Worm (Caenorhabditis elegans) whole organism, late embryonic: ENCODE data around the gene F17C11.6.

ENCODE experiments used
- K02D7.2 ChIP-seq: sonication (generic microtip); optimal IDR thresholded peaks from 2 replicates; lab custom pipeline; 2017; ENCODE audit warnings: mild to moderate bottlenecking, missing genetic modification characterization, missing compliant biosample characterization
- K09A11.1 ChIP-seq: sonication (generic microtip); optimal IDR thresholded peaks from 2 replicates; lab custom pipeline; 2017; ENCODE audit warnings: antibody characterized with exemption, mild to moderate bottlenecking, missing genetic modification characterization, missing compliant biosample characterization; ENCODE audit not compliant: insufficient read depth
- T23F11.4 ChIP-seq: fragments of 200-800 bp; sonication (Bioruptor generic); optimal IDR thresholded peaks from 2 replicates; lab custom pipeline; 2018; ENCODE audit warnings: mild to moderate bottlenecking, missing genetic modification characterization, missing compliant biosample characterization
- Y22D7AL.16 ChIP-seq: sonication (generic microtip); optimal IDR thresholded peaks from 2 replicates; lab custom pipeline; 2016; ENCODE audit warnings: missing genetic modification characterization, missing compliant biosample characterization
- ahr-1 ChIP-seq: sonication (generic microtip); optimal IDR thresholded peaks from 2 replicates; lab custom pipeline; 2016; ENCODE audit warnings: missing genetic modification characterization, missing compliant biosample characterization
- ama-1 ChIP-seq: fragments of 150-350 bp; optimal IDR thresholded peaks from 2 replicates; lab custom pipeline; 2014
- ceh-19 ChIP-seq: fragments of 200-800 bp; sonication (Bioruptor generic); optimal IDR thresholded peaks from 2 replicates; lab custom pipeline; 2018; ENCODE audit warnings: mild to moderate bottlenecking, missing genetic modification characterization, missing compliant biosample characterization
- ceh-2 ChIP-seq: sonication (generic microtip); optimal IDR thresholded peaks from 2 replicates; lab custom pipeline; 2016; ENCODE audit warnings: missing genotype, missing genetic modification characterization, missing compliant biosample characterization
- ceh-24 ChIP-seq: sonication (generic microtip); optimal IDR thresholded peaks from 2 replicates; lab custom pipeline; 2016; ENCODE audit warnings: mild to moderate bottlenecking, missing genetic modification characterization, missing compliant biosample characterization
- ceh-31 ChIP-seq: sonication (generic microtip); optimal IDR thresholded peaks from 2 replicates; lab custom pipeline; 2016; ENCODE audit warnings: missing genetic modification characterization, missing compliant biosample characterization
- che-1 ChIP-seq: sonication (generic microtip); optimal IDR thresholded peaks from 2 replicates; lab custom pipeline; 2016; ENCODE audit warnings: mild to moderate bottlenecking, missing genetic modification characterization, missing compliant biosample characterization
- dve-1 ChIP-seq: sonication (generic microtip); optimal IDR thresholded peaks from 2 replicates; lab custom pipeline; 2017; ENCODE audit warnings: antibody characterized with exemption, mild to moderate bottlenecking, missing genetic modification characterization, missing compliant biosample characterization
- elt-4 ChIP-seq: sonication (generic microtip); optimal IDR thresholded peaks from 2 replicates; lab custom pipeline; 2016; ENCODE audit warnings: missing genetic modification characterization, missing compliant biosample characterization
- fax-1 ChIP-seq: sonication (generic microtip); optimal IDR thresholded peaks from 2 replicates; lab custom pipeline; 2016; ENCODE audit warnings: missing genotype, missing genetic modification characterization, missing compliant biosample characterization
- gmeb-2 ChIP-seq: sonication (generic microtip); optimal IDR thresholded peaks from 2 replicates; lab custom pipeline; 2016; ENCODE audit warnings: missing genetic modification characterization, inconsistent platforms, missing compliant biosample characterization
- hlh-15 ChIP-seq: sonication (generic microtip); optimal IDR thresholded peaks from 2 replicates; lab custom pipeline; 2016; ENCODE audit warnings: missing genetic modification characterization, missing compliant biosample characterization
- hlh-6 ChIP-seq: sonication (generic microtip); optimal IDR thresholded peaks from 2 replicates; lab custom pipeline; 2016; ENCODE audit warnings: missing genotype, missing genetic modification characterization, missing compliant biosample characterization
- lin-11 ChIP-seq: fragments of 200-800 bp; sonication (Bioruptor generic); optimal IDR thresholded peaks from 2 replicates; lab custom pipeline; 2018; ENCODE audit warnings: mild to moderate bottlenecking, missing genetic modification characterization, missing compliant biosample characterization
- nfya-1 ChIP-seq: sonication (generic microtip); optimal IDR thresholded peaks from 2 replicates; lab custom pipeline; 2017; ENCODE audit warnings: missing genetic modification characterization, mild to moderate bottlenecking, missing compliant biosample characterization, antibody characterized with exemption, moderate library complexity
- nhr-232 ChIP-seq: sonication (generic microtip); optimal IDR thresholded peaks from 2 replicates; lab custom pipeline; 2016; ENCODE audit warnings: missing genetic modification characterization, missing compliant biosample characterization
- odd-2 ChIP-seq: sonication (generic microtip); optimal IDR thresholded peaks from 2 replicates; lab custom pipeline; 2017; ENCODE audit warnings: antibody characterized with exemption, mild to moderate bottlenecking, missing genetic modification characterization, missing compliant biosample characterization
- pag-3 ChIP-seq: sonication (generic microtip); optimal IDR thresholded peaks from 2 replicates; lab custom pipeline; 2016; ENCODE audit warnings: missing compliant biosample characterization, missing genetic modification characterization, borderline replicate concordance
- pat-9 ChIP-seq: fragments of 200-800 bp; sonication (Bioruptor generic); optimal IDR thresholded peaks from 2 replicates; lab custom pipeline; 2018; ENCODE audit warnings: mild to moderate bottlenecking, missing genetic modification characterization, moderate library complexity, missing compliant biosample characterization
- pha-2 ChIP-seq: sonication (generic microtip); optimal IDR thresholded peaks from 2 replicates; lab custom pipeline; 2017; ENCODE audit warnings: mild to moderate bottlenecking, missing genetic modification characterization, missing compliant biosample characterization
- pha-4 ChIP-seq: fragments of 150-350 bp; optimal IDR thresholded peaks from 2 replicates; lab custom pipeline; 2018; ENCODE audit warnings: missing biosample characterization, missing genetic modification reagents, missing genetic modification characterization
- pqm-1 ChIP-seq: sonication (generic microtip); optimal IDR thresholded peaks from 2 replicates; lab custom pipeline; 2016; ENCODE audit warnings: missing genetic modification characterization, missing compliant biosample characterization
- ref-2 ChIP-seq: sonication (generic microtip); optimal IDR thresholded peaks from 2 replicates; lab custom pipeline; 2016; ENCODE audit warnings: missing genetic modification characterization, missing compliant biosample characterization
- rnt-1 ChIP-seq: sonication (generic microtip); optimal IDR thresholded peaks from 2 replicates; lab custom pipeline; 2016; ENCODE audit warnings: missing genetic modification characterization, missing compliant biosample characterization
- tbx-7 ChIP-seq: sonication (generic microtip); optimal IDR thresholded peaks from 2 replicates; lab custom pipeline; 2016; ENCODE audit warnings: missing genotype, missing genetic modification characterization, missing compliant biosample characterization
- unc-42 ChIP-seq: sonication (generic microtip); optimal IDR thresholded peaks from 2 replicates; lab custom pipeline; 2016; ENCODE audit warnings: missing genotype, missing genetic modification characterization, missing compliant biosample characterization
- unc-86 ChIP-seq: sonication (generic microtip); optimal IDR thresholded peaks from 2 replicates; lab custom pipeline; 2016; ENCODE audit warnings: missing genetic modification characterization, missing compliant biosample characterization
- zip-5 ChIP-seq: sonication (generic microtip); optimal IDR thresholded peaks from 2 replicates; lab custom pipeline; 2016; ENCODE audit warnings: missing genetic modification characterization, missing compliant biosample characterization

Gene F17C11.6

DNA sequence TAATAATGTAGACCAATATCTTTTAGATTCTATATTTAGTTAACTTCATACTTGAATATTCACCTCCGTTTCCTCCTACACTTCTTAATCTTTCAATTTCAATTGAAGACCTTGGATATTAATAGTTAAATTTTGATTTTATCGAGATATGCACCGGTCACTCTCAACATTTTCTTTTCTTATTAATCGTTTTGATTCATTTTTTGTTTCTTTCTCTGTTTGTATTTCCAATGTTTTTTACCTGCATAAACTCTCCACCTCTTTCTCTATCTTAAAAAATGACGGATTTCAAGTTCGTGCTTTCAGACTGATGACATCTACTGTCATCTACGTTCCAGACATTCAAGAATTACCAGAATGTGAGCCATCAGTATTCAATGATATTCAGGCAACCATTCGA lies 36.9 kb downstream of the F17C11.6 start, which contains the start of gene frpr-9:
frpr-9 (plus strand) TSS at position 301 of the 400 bp plus-strand sequence.
- TF ChIP-seq nhr-232 (tag; lab: Kevin White, UChicago): no peak
- TF ChIP-seq ahr-1 (tag; lab: Kevin White, UChicago): no peak
- no peak for TF ChIP-seq pat-9 (tag; lab: Kevin White, UChicago)

- no peak for TF ChIP-seq nfya-1
- no peak for TF ChIP-seq K02D7.2 (tag; lab: Kevin White, UChicago)
- TF ChIP-seq unc-42 (tag; lab: Kevin White, UChicago): no peak
- TF ChIP-seq ceh-19 (GFP tag; lab: Kevin White, UChicago): no peak
- no peak for TF ChIP-seq ama-1 (lab: Kevin White, UChicago)
Observed at ce11 chrV:10998797-10999196, 43.9 kb downstream of the F17C11.6 start, which contains the start of gene F53B7.7. Gene F53B7.7, plus strand, starts transcription at chrV:10999097.

- TF ChIP-seq pha-4: no peak
- TF ChIP-seq rnt-1 (tag; lab: Kevin White, UChicago): no peak
- no peak for TF ChIP-seq ceh-19 (GFP tag; lab: Kevin White, UChicago)
- TF ChIP-seq unc-42 (tag; lab: Kevin White, UChicago): peak; percentile 92
- peak; percentile 47 for TF ChIP-seq ceh-31
- no peak for TF ChIP-seq zip-5 (tag; lab: Kevin White, UChicago)
- TF ChIP-seq hlh-15: no peak
- peak; percentile 37 for TF ChIP-seq nfya-1
Observed at ce11 chrV:11000650-11001049, 45.7 kb downstream of the F17C11.6 start, which contains the start of gene isy-1. Gene isy-1, minus strand, starts transcription at chrV:11000699.

DNA sequence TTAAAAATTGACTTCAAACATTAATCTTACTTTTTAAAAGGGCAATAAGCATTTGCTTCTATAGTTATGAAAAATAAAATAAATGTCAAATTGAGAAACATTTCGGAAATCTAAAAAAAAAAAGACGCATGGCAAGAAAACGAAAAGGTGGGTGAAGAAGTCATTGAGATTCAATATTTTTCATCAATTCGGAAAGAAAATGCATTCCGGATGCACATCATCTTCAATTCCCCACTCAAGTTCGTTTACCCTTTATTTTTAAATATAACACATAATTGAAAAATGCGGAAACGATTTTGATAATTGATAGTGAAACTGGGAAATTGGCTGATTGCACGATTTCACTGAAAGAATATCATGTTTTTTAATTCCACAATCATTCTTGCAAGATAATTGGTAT lies 47.5 kb downstream of the F17C11.6 start, which contains the start of gene F53B7.4:
F53B7.4 (minus strand) TSS at position 101 of the 400 bp plus-strand sequence.
- TF ChIP-seq hlh-15 (no peak), nhr-232 (tag; lab: Kevin White, UChicago) (no peak), ceh-2 (tag; lab: Kevin White, UChicago) (no peak), pha-2 (tag; lab: Kevin White, UChicago) (no peak), unc-86 (tag; lab: Kevin White, UChicago) (no peak), che-1 (tag; lab: Kevin White, UChicago) (no peak)

DNA sequence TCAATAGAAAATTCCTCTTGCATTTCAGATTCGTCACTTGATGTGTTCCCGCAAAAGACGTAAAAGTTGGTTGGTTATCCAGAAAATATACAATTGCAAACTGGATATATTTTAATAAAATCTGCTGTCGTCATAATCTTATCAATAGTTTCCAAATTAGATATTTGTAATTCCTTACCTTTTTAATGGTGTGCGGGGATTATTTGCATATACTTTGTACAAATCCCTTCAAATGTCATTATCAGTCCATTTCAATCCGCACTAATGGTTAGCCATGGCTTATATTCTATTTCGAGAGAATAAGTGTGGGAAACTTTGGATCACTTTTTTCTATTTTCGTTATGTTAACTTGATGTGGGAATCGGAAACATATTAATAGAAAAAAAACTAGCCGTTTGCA lies 49.2 kb downstream of the F17C11.6 start:
- TF ChIP-seq pag-3: no peak
- TF ChIP-seq ref-2 (tag; lab: Kevin White, UChicago): no peak
- no peak for TF ChIP-seq T23F11.4 (GFP tag; lab: Kevin White, UChicago)
- TF ChIP-seq K02D7.2 (tag; lab: Kevin White, UChicago): no peak
- TF ChIP-seq elt-4: no peak
- no peak for TF ChIP-seq K09A11.1
- TF ChIP-seq che-1 (tag; lab: Kevin White, UChicago): no peak
- no peak for TF ChIP-seq Y22D7AL.16 (tag; lab: Kevin White, UChicago)
- no peak for TF ChIP-seq gmeb-2
- no peak for TF ChIP-seq dve-1 (tag; lab: Kevin White, UChicago)
- no peak for TF ChIP-seq ahr-1 (tag; lab: Kevin White, UChicago)
- TF ChIP-seq ceh-24 (tag; lab: Kevin White, UChicago): no peak
- TF ChIP-seq lin-11 (tag; lab: Kevin White, UChicago): no peak
- no peak for TF ChIP-seq fax-1 (tag; lab: Kevin White, UChicago)
- no peak for TF ChIP-seq pqm-1
- TF ChIP-seq odd-2: no peak
- TF ChIP-seq ama-1 (lab: Kevin White, UChicago): no peak
- TF ChIP-seq unc-86 (tag; lab: Kevin White, UChicago): no peak
- no peak for TF ChIP-seq hlh-6 (tag; lab: Kevin White, UChicago)
- TF ChIP-seq tbx-7 (tag; lab: Kevin White, UChicago): no peak
- TF ChIP-seq, all 69 proteins: peak for 0
